Worm (Caenorhabditis elegans): ENCODE results near the gene hip-1.

The hip-1 gene

ce11 chrIII:13581727-13582126, 40.6 kb downstream of the hip-1 start:
- TF ChIP-seq ztf-1 (GFP tag; conservative IDR thresholded peaks at IDR 0.05) (no peak), lin-13 (GFP tag; optimal IDR thresholded peaks at IDR 0.05) (no peak), sma-3 (GFP tag; optimal IDR thresholded peaks at IDR 0.05) (no peak), blmp-1 (tag; optimal IDR thresholded peaks at IDR 0.05; ENCODE audit: insufficient read depth) (no peak), gmeb-1 (tag; optimal IDR thresholded peaks at IDR 0.05) (no peak), nhr-11 (tag; optimal IDR thresholded peaks at IDR 0.05) (no peak), Y55F3AM.14 (GFP tag; optimal IDR thresholded peaks at IDR 0.05) (no peak), mab-5 (tag; optimal IDR thresholded peaks at IDR 0.05) (no peak), unc-55 (GFP tag; optimal IDR thresholded peaks at IDR 0.05) (no peak), unc-39 (tag; optimal IDR thresholded peaks at IDR 0.05) (no peak), dmd-4 (tag; optimal IDR thresholded peaks at IDR 0.05) (no peak), nhr-21 (tag; optimal IDR thresholded peaks at IDR 0.05) (no peak), aly-2 (tag; optimal IDR thresholded peaks at IDR 0.05) (no peak), nhr-10 (tag; optimal IDR thresholded peaks at IDR 0.05) (no peak), snpc-4 (tag; optimal IDR thresholded peaks at IDR 0.05) (no peak), sma-9 (GFP tag; optimal IDR thresholded peaks at IDR 0.05) (no peak), sma-9 (tag; optimal IDR thresholded peaks at IDR 0.05) (no peak), nhr-12 (tag; optimal IDR thresholded peaks at IDR 0.05) (no peak)

- TF ChIP-seq nhr-23 (tag; optimal IDR thresholded peaks at IDR 0.05), result no peak
- TF ChIP-seq mdl-1 (tag; optimal IDR thresholded peaks at IDR 0.05), result no peak
- no peak for TF ChIP-seq aly-2 (tag; optimal IDR thresholded peaks at IDR 0.05)
- no peak for TF ChIP-seq elt-3 (tag; optimal IDR thresholded peaks at IDR 0.05)
- no peak for TF ChIP-seq mbf-1 (tag; optimal IDR thresholded peaks at IDR 0.05)
- no peak for TF ChIP-seq lin-39 (tag; optimal IDR thresholded peaks at IDR 0.05)
- no peak for TF ChIP-seq nhr-77 (tag; optimal IDR thresholded peaks at IDR 0.05)
- no peak for TF ChIP-seq nhr-237 (tag; optimal IDR thresholded peaks at IDR 0.05)
- TF ChIP-seq sem-4 (tag; optimal IDR thresholded peaks at IDR 0.05), result no peak
These were observed 41.8 kb downstream of the hip-1 start, which contains the start of gene T05D4.5 for ce11 chrIII:13580538-13580937. T05D4.5 (plus strand) TSS chrIII:13580838.

- TF ChIP-seq ztf-4 (tag; optimal IDR thresholded peaks at IDR 0.05) (no peak), nhr-6 (tag; optimal IDR thresholded peaks at IDR 0.05) (no peak), sma-3 (GFP tag; optimal IDR thresholded peaks at IDR 0.05) (no peak), dmd-4 (tag; optimal IDR thresholded peaks at IDR 0.05) (no peak), ama-1 (optimal IDR thresholded peaks at IDR 0.05) (no peak), alr-1 (tag; optimal IDR thresholded peaks at IDR 0.05) (no peak), skn-1 (tag; optimal IDR thresholded peaks at IDR 0.05) (no peak), Y55F3AM.14 (GFP tag; optimal IDR thresholded peaks at IDR 0.05) (no peak), ceh-82 (tag; optimal IDR thresholded peaks at IDR 0.05) (no peak), nhr-129 (tag; optimal IDR thresholded peaks at IDR 0.05) (no peak), nhr-23 (tag; optimal IDR thresholded peaks at IDR 0.05) (no peak), lin-11 (tag; optimal IDR thresholded peaks at IDR 0.05) (no peak), nhr-25 (tag; optimal IDR thresholded peaks at IDR 0.05) (no peak), nhr-10 (tag; optimal IDR thresholded peaks at IDR 0.05) (no peak), sem-4 (tag; optimal IDR thresholded peaks at IDR 0.05) (no peak), mbf-1 (tag; optimal IDR thresholded peaks at IDR 0.05) (no peak), lin-13 (GFP tag; optimal IDR thresholded peaks at IDR 0.05) (no peak), fos-1 (tag; optimal IDR thresholded peaks at IDR 0.05) (no peak)
These were observed 42.2 kb downstream of the hip-1 start for ce11 chrIII:13580076-13580475.

- no peak for TF ChIP-seq nhr-6 (tag; optimal IDR thresholded peaks at IDR 0.05)
- TF ChIP-seq nhr-237 (tag; optimal IDR thresholded peaks at IDR 0.05), result no peak
- TF ChIP-seq blmp-1 (tag; optimal IDR thresholded peaks at IDR 0.05; ENCODE audit: insufficient read depth), result peak; percentile 65
- TF ChIP-seq sma-9 (GFP tag; optimal IDR thresholded peaks at IDR 0.05), result no peak
- TF ChIP-seq sma-9 (tag; optimal IDR thresholded peaks at IDR 0.05), result no peak
- TF ChIP-seq F13H6.1 (tag; optimal IDR thresholded peaks at IDR 0.05), result no peak
- TF ChIP-seq nhr-23 (tag; optimal IDR thresholded peaks at IDR 0.05), result no peak
- TF ChIP-seq unc-55 (GFP tag; optimal IDR thresholded peaks at IDR 0.05), result no peak
- TF ChIP-seq elt-1 (tag; optimal IDR thresholded peaks at IDR 0.05), result no peak
These were observed 46.6 kb downstream of the hip-1 start, which contains the start of gene osm-7 for ce11 chrIII:13575610-13576232. osm-7 (plus strand) TSS chrIII:13576182.
